Worm (Caenorhabditis elegans): ENCODE results near the gene nspg-1.

The nspg-1 gene

DNA sequence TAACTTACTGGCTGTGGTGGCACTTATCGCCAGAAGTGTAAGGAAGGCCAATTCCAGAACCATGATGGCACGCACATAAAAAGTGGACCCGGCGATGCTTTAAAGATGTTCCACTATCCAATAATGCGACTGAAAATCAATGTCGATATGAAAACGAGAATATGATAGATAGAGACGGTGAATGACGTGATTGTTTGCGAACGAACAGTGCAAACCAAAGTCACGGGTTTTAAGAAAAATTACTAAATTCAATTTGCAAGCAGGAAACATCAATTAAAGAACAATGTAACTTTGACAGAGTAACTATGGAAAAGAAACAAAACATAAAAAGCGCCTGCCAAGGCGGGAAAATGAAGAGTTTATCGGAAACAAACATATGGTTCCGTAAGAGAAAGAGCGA, 18.2 kb downstream of the nspg-1 start, which contains the start of gene C44H9.5 (continued):
- TF ChIP-seq zip-2 (tag; optimal IDR thresholded peaks at IDR 0.05) (no peak), nhr-28 (tag; optimal IDR thresholded peaks at IDR 0.05) (peak; percentile 4), dmd-6 (GFP tag; IDR thresholded peaks at IDR 0.05) (peak; percentile 55; the same call in 1 of the 2 replicates), nhr-77 (tag; optimal IDR thresholded peaks at IDR 0.05) (no peak)

DNA sequence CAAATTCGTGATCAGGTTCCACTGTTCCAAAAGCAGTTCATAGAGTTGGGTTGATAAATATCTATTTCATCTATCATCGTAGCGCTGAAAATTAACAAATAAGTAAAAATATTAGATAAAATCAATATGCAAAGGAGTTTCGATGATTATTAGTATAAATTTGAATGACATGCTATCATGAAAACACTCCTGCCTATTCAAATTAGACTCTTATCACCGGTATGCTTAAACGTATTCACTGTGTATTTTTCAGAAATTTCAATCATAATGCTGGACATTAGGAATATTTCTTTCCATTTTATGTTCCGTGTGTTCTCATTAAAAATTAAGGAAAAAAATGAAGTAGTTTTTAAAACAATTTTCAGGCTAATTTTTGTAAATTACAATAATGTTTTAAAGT, 22.6 kb downstream of the nspg-1 start, which contains the start of gene C44H9.6:
Gene C44H9.6, minus strand, starts transcription at position 101 of the 400 bp plus-strand sequence.
- no peak for TF ChIP-seq php-3 (GFP tag; IDR thresholded peaks at IDR 0.05)
- no peak for TF ChIP-seq daf-16 (GFP tag; optimal IDR thresholded peaks at IDR 0.05)
- peak; percentile 47 for TF ChIP-seq daf-16 (tag; optimal IDR thresholded peaks at IDR 0.05)
- TF ChIP-seq dve-1 (tag; optimal IDR thresholded peaks at IDR 0.05; ENCODE audit: insufficient read depth) = peak; percentile 14

DNA sequence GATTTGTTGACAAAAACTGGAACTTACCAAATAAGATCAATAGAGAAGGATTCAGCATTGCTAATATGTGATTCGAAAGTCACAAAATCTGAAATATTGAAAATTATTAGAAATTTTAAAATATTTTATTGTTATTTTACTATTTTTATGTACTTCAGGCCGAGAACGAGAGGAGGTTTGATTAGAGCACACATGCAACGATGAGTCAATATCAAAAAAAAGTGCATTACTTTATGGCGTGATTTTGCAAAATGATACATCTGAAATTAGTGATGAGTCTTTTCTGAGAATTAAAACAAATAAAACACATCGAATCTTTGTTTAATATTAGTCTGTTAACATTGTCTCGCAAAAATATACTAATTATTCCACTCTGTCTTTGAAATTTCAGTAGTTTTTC, 23.1 kb downstream of the nspg-1 start:
- TF ChIP-seq T26A8.4 (GFP tag; IDR thresholded peaks at IDR 0.05) (no peak), zip-2 (tag; optimal IDR thresholded peaks at IDR 0.05) (no peak), zfp-3 (GFP tag; conservative IDR thresholded peaks at IDR 0.05) (no peak), ZK546.5 (tag; optimal IDR thresholded peaks at IDR 0.05) (no peak), nhr-11 (tag; optimal IDR thresholded peaks at IDR 0.05) (no peak), mdt-29 (GFP tag; IDR thresholded peaks at IDR 0.05) (no peak), daf-16 (GFP tag; optimal IDR thresholded peaks at IDR 0.05) (no peak), daf-16 (tag; optimal IDR thresholded peaks at IDR 0.05) (peak; percentile 6)

DNA sequence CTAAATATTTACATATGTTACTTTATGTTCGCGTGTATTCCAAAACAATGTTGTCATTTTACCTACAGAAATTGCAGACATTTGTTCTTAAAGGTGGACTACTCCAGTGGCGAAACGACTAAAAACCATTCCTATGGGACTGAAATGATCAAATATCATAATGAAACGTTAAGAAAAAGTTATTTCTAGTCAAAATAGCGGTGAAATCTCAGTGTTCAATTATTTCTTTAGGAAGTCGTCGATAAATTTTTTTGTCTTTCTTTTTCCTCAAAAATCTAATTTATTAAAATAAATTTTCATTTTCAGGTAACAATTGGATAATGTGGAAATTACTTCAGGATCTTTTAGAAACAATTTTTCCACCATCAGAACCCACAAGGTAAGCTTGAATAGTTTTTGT, 32.5 kb downstream of the nspg-1 start, which contains the start of gene C44H9.4:
Gene C44H9.4, plus strand, starts transcription at position 301 of the 400 bp plus-strand sequence.
- TF ChIP-seq madf-5 (GFP tag; IDR thresholded peaks at IDR 0.05) (no peak), set-16 (GFP tag; IDR thresholded peaks at IDR 0.05) (no peak), skn-1 (tag; optimal IDR thresholded peaks at IDR 0.05) (no peak), Y48G9A.11 (GFP tag; IDR thresholded peaks at IDR 0.05) (no peak), T20F7.1 (GFP tag; optimal IDR thresholded peaks at IDR 0.05) (no peak)

DNA sequence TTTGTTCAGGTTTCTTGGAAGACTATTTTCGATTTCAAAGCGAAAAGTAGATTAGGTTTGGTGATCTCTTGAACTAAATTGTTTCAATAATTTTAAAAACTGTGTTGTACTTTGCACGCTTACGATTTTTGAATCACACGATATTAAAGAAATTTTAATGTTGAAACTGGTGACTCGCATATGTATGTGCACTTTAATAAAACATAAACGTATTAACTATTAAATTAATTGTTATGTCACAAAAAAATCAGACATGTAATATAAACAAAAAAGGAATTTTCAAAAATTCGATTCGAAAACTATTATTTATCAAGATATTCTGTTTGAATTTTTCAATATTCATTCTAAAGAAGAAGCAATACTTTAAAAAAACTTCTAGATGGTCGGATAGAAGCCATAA, 40.7 kb downstream of the nspg-1 start, which contains the start of gene ugt-15:
Gene ugt-15, plus strand, starts transcription at position 301 of the 400 bp plus-strand sequence.
- no peak for TF ChIP-seq ceh-82 (tag; optimal IDR thresholded peaks at IDR 0.05)
- no peak for TF ChIP-seq rbr-2 (tag; optimal IDR thresholded peaks at IDR 0.05)
- no peak for TF ChIP-seq nhr-76 (tag; optimal IDR thresholded peaks at IDR 0.05)
- no peak for TF ChIP-seq hif-1 (tag; optimal IDR thresholded peaks at IDR 0.05)
- TF ChIP-seq dmd-9 (GFP tag; IDR thresholded peaks at IDR 0.05) = no peak
- no peak for TF ChIP-seq Y105C5A.15 (GFP tag; IDR thresholded peaks at IDR 0.05)
- no peak for TF ChIP-seq snpc-1.2 (GFP tag; IDR thresholded peaks at IDR 0.05)
- TF ChIP-seq unc-62 (GFP tag; optimal IDR thresholded peaks at IDR 0.05 in 1 of 2) = no peak
- no peak for TF ChIP-seq unc-62 (tag; optimal IDR thresholded peaks at IDR 0.05)
- TF ChIP-seq Y48G9A.11 (GFP tag; IDR thresholded peaks at IDR 0.05) = no peak
- TF ChIP-seq F49E8.2 (tag; optimal IDR thresholded peaks at IDR 0.05; ENCODE audit: borderline replicate concordance) = no peak

DNA sequence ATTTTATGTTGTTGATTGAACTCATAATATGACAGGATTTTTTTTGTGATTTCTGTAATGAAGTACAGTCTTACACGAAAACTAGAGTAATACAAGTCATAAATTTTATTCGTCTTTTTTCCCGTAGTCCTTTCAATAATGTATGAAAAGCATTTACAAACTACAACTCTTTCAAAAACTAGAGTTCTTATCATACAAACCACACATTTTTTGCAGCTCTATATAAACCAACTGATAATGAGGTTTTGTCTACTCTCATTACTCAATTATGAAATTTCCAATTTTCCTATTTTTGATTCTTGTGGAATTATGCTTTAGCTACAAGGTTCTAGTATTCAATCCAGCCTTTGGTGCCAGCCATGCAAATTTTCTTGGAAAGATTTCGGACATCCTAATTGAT, 43.1 kb downstream of the nspg-1 start, which contains the start of gene ugt-16:
Gene ugt-16, plus strand, starts transcription at position 248 of the 400 bp plus-strand sequence.
- no peak for TF ChIP-seq zfp-2 (tag; optimal IDR thresholded peaks at IDR 0.05)
- no peak for TF ChIP-seq daf-16 (GFP tag; optimal IDR thresholded peaks at IDR 0.05)
- TF ChIP-seq daf-16 (tag; optimal IDR thresholded peaks at IDR 0.05) = peak; percentile 2
- TF ChIP-seq nhr-102 (tag; optimal IDR thresholded peaks at IDR 0.05) = peak; percentile 10
- TF ChIP-seq nhr-28 (tag; optimal IDR thresholded peaks at IDR 0.05) = peak; percentile 77
- TF ChIP-seq ztf-11 (tag; optimal IDR thresholded peaks at IDR 0.05) = no peak
- TF ChIP-seq pqm-1 (tag; optimal IDR thresholded peaks at IDR 0.05) = peak; percentile 50
- no peak for TF ChIP-seq ceh-28 (tag; optimal IDR thresholded peaks at IDR 0.05)
- TF ChIP-seq tra-1 (GFP tag; IDR thresholded peaks at IDR 0.05) = no peak
- peak; percentile 19 for TF ChIP-seq nhr-77 (tag; optimal IDR thresholded peaks at IDR 0.05)
- peak in 1 of 2 experiments; percentile 6 for TF ChIP-seq unc-62 (GFP tag; optimal IDR thresholded peaks at IDR 0.05 in 1 of 2)
- no peak for TF ChIP-seq unc-62 (tag; optimal IDR thresholded peaks at IDR 0.05)
- peak; percentile 24; the same call in 1 of the 2 replicates for TF ChIP-seq dmd-6 (GFP tag; IDR thresholded peaks at IDR 0.05)
